Worm (Caenorhabditis elegans) whole organism, L3 larva: Measurements from ENCODE around the gene clec-25.
A peak's percentile ranks its signal among the peaks of the same experiment; 100 is the strongest.

Source experiments
- R02D3.7 ChIP-seq: fragments of 150-350 bp; optimal IDR thresholded peaks from 2 replicates; lab custom pipeline; 2014; ENCODE audit warnings: missing biosample characterization, missing genetic modification characterization
- aly-2 ChIP-seq: fragments of 150-350 bp; optimal IDR thresholded peaks from 2 replicates; lab custom pipeline; 2014; ENCODE audit warnings: missing biosample characterization, missing genetic modification characterization
- ama-1 ChIP-seq: fragments of 150-350 bp; optimal IDR thresholded peaks from 2 replicates; lab custom pipeline; 2018
- ceh-16 ChIP-seq: sonication (generic microtip); optimal IDR thresholded peaks from 2 replicates; lab custom pipeline; 2017; ENCODE audit warnings: missing biosample characterization, missing genetic modification characterization
- ceh-28 ChIP-seq: fragments of 150-350 bp; optimal IDR thresholded peaks from 2 replicates; lab custom pipeline; 2014; ENCODE audit warnings: missing biosample characterization, missing genetic modification reagents, missing genetic modification characterization
- ceh-82 ChIP-seq: fragments of 150-350 bp; optimal IDR thresholded peaks from 2 replicates; lab custom pipeline; 2014; ENCODE audit warnings: missing biosample characterization, missing genetic modification characterization
- ceh-9 ChIP-seq: sonication (generic microtip); optimal IDR thresholded peaks from 2 replicates; lab custom pipeline; 2018; ENCODE audit warnings: missing biosample characterization, missing genetic modification characterization
- daf-12 ChIP-seq: fragments of 150-350 bp; optimal IDR thresholded peaks from 2 replicates; lab custom pipeline; 2014; ENCODE audit warnings: missing biosample characterization, missing genetic modification reagents, missing genetic modification characterization
- egl-27 ChIP-seq: sonication (generic microtip); optimal IDR thresholded peaks from 4 replicates; lab custom pipeline; 2017; ENCODE audit warnings: missing biosample characterization, missing genetic modification reagents, missing genetic modification characterization
- egl-5 ChIP-seq: fragments of 150-350 bp; optimal IDR thresholded peaks from 2 replicates; lab custom pipeline; 2017; ENCODE audit warnings: missing biosample characterization, missing genetic modification reagents, missing genetic modification characterization, inconsistent platforms
- elt-1 ChIP-seq: fragments of 150-350 bp; optimal IDR thresholded peaks from 2 replicates; lab custom pipeline; 2014; ENCODE audit warnings: missing biosample characterization, missing genetic modification characterization
- elt-2 ChIP-seq: sonication (generic microtip); optimal IDR thresholded peaks from 2 replicates; lab custom pipeline; 2016; ENCODE audit warnings: missing genetic modification reagents, mild to moderate bottlenecking, missing genetic modification characterization, missing compliant biosample characterization
- elt-3 ChIP-seq, 3 experiments: fragments of 150-350 bp in 1 of 3; sonication (generic microtip) in 2 of 3; optimal IDR thresholded peaks; 2 replicates in 2 of 3; 4 replicates in 1 of 3; lab custom pipeline; 2014 to 2017; ENCODE audit warnings: missing biosample characterization in 3 of 3, missing genetic modification characterization in 3 of 3
- eor-1 ChIP-seq, 2 experiments: fragments of 150-350 bp; optimal IDR thresholded peaks; 2 replicates each; lab custom pipeline; 2014 to 2018; ENCODE audit warnings: missing biosample characterization in 2 of 2, missing genetic modification characterization in 2 of 2
- fkh-10 ChIP-seq: sonication (generic microtip); optimal IDR thresholded peaks from 2 replicates; lab custom pipeline; 2017; ENCODE audit warnings: missing biosample characterization, missing genetic modification reagents, missing genetic modification characterization
- fkh-2 ChIP-seq: fragments of 150-350 bp; optimal IDR thresholded peaks from 2 replicates; lab custom pipeline; 2014; ENCODE audit warnings: missing biosample characterization, missing genetic modification reagents, missing genetic modification characterization
- fos-1 ChIP-seq: fragments of 150-350 bp; optimal IDR thresholded peaks from 2 replicates; lab custom pipeline; 2014; ENCODE audit warnings: missing biosample characterization, missing genetic modification characterization
- hmg-11 ChIP-seq: sonication (generic microtip); optimal IDR thresholded peaks from 2 replicates; lab custom pipeline; 2016; ENCODE audit warnings: missing genetic modification characterization, missing compliant biosample characterization
- jun-1 ChIP-seq: fragments of 150-350 bp; optimal IDR thresholded peaks from 2 replicates; lab custom pipeline; 2014; ENCODE audit warnings: missing biosample characterization, missing genetic modification reagents, missing genetic modification characterization
- lin-15B ChIP-seq: fragments of 150-350 bp; optimal IDR thresholded peaks from 2 replicates; lab custom pipeline; 2014; ENCODE audit warnings: missing biosample characterization, missing genetic modification characterization
- lin-39 ChIP-seq: fragments of 150-350 bp; optimal IDR thresholded peaks from 2 replicates; lab custom pipeline; 2018; ENCODE audit warnings: missing biosample characterization, missing genetic modification reagents, missing genetic modification characterization
- lsy-12 ChIP-seq: sonication (generic microtip); optimal IDR thresholded peaks from 2 replicates; lab custom pipeline; 2016; ENCODE audit warnings: mild to moderate bottlenecking, missing genetic modification characterization, missing compliant biosample characterization
- mdl-1 ChIP-seq: fragments of 150-350 bp; optimal IDR thresholded peaks from 2 replicates; lab custom pipeline; 2014; ENCODE audit warnings: missing biosample characterization, missing genetic modification characterization
- mml-1 ChIP-seq: fragments of 150-350 bp; sonication (generic microtip); optimal IDR thresholded peaks from 3 replicates; lab custom pipeline; 2014; ENCODE audit warnings: missing biosample characterization, missing genetic modification characterization
- nfya-1 ChIP-seq: sonication (generic microtip); optimal IDR thresholded peaks from 2 replicates; lab custom pipeline; 2017; ENCODE audit warnings: missing genetic modification characterization, mild to moderate bottlenecking, missing compliant biosample characterization, antibody characterized with exemption, moderate library complexity; ENCODE audit not compliant: insufficient read depth
- nhr-11 ChIP-seq: fragments of 150-350 bp; optimal IDR thresholded peaks from 2 replicates; lab custom pipeline; 2014; ENCODE audit warnings: missing biosample characterization, missing genetic modification characterization
- nhr-12 ChIP-seq: fragments of 150-350 bp; optimal IDR thresholded peaks from 2 replicates; lab custom pipeline; 2014; ENCODE audit warnings: missing biosample characterization, missing genetic modification characterization
- nhr-23 ChIP-seq: fragments of 150-350 bp; optimal IDR thresholded peaks from 2 replicates; lab custom pipeline; 2014; ENCODE audit warnings: missing biosample characterization, missing genetic modification reagents, missing genetic modification characterization
- nhr-237 ChIP-seq: fragments of 150-350 bp; optimal IDR thresholded peaks from 2 replicates; lab custom pipeline; 2014; ENCODE audit warnings: missing biosample characterization, missing genetic modification characterization
- nhr-25 ChIP-seq: sonication (generic microtip); optimal IDR thresholded peaks from 2 replicates; lab custom pipeline; 2017; ENCODE audit warnings: missing biosample characterization, missing genetic modification characterization
- nhr-28 ChIP-seq: fragments of 150-350 bp; optimal IDR thresholded peaks from 2 replicates; lab custom pipeline; 2014; ENCODE audit warnings: missing biosample characterization, missing genetic modification characterization
- nhr-43 ChIP-seq: sonication (generic microtip); optimal IDR thresholded peaks from 2 replicates; lab custom pipeline; 2016; ENCODE audit warnings: mild to moderate bottlenecking, missing genetic modification characterization, missing compliant biosample characterization; ENCODE audit not compliant: poor library complexity, severe bottlenecking
- nhr-67 ChIP-seq: fragments of 150-350 bp; optimal IDR thresholded peaks from 2 replicates; lab custom pipeline; 2014; ENCODE audit warnings: missing biosample characterization, missing genetic modification characterization
- nhr-76 ChIP-seq: fragments of 150-350 bp; sonication (generic microtip); optimal IDR thresholded peaks from 5 replicates; lab custom pipeline; 2014; ENCODE audit warnings: missing biosample characterization, missing genetic modification characterization
- nhr-77 ChIP-seq: fragments of 150-350 bp; optimal IDR thresholded peaks from 2 replicates; lab custom pipeline; 2014; ENCODE audit warnings: missing biosample characterization, missing genetic modification characterization
- pha-4 ChIP-seq: fragments of 150-350 bp; optimal IDR thresholded peaks from 2 replicates; lab custom pipeline; 2014; ENCODE audit warnings: missing biosample characterization, missing genetic modification reagents, missing genetic modification characterization
- pqm-1 ChIP-seq: fragments of 150-350 bp; optimal IDR thresholded peaks from 2 replicates; lab custom pipeline; 2017; ENCODE audit warnings: missing biosample characterization, missing genetic modification characterization, inconsistent platforms
- sea-2 ChIP-seq: fragments of 150-350 bp; sonication (generic microtip); optimal IDR thresholded peaks from 4 replicates; lab custom pipeline; 2014; ENCODE audit warnings: missing biosample characterization, missing genetic modification reagents, missing genetic modification characterization
- skn-1 ChIP-seq: fragments of 150-350 bp; optimal IDR thresholded peaks from 2 replicates; lab custom pipeline; 2014; ENCODE audit warnings: missing biosample characterization, missing genetic modification characterization
- snpc-4 ChIP-seq: fragments of 150-350 bp; optimal IDR thresholded peaks from 2 replicates; lab custom pipeline; 2014; ENCODE audit warnings: missing biosample characterization, missing genetic modification characterization
- tbx-2 ChIP-seq: sonication (generic microtip); optimal IDR thresholded peaks from 2 replicates; lab custom pipeline; 2016; ENCODE audit warnings: mild to moderate bottlenecking, missing genetic modification characterization, missing compliant biosample characterization
- unc-39 ChIP-seq: sonication (generic microtip); optimal IDR thresholded peaks from 4 replicates; lab custom pipeline; 2017; ENCODE audit warnings: missing biosample characterization, missing genetic modification characterization
- zag-1 ChIP-seq: fragments of 150-350 bp; optimal IDR thresholded peaks from 2 replicates; lab custom pipeline; 2014; ENCODE audit warnings: missing biosample characterization, missing genetic modification characterization
- ztf-11 ChIP-seq: fragments of 150-350 bp; optimal IDR thresholded peaks from 2 replicates; lab custom pipeline; 2014; ENCODE audit warnings: missing biosample characterization, missing genetic modification characterization
- ztf-4 ChIP-seq: fragments of 150-350 bp; optimal IDR thresholded peaks from 2 replicates; lab custom pipeline; 2014; ENCODE audit warnings: missing biosample characterization, missing genetic modification characterization

clec-25 gene

DNA sequence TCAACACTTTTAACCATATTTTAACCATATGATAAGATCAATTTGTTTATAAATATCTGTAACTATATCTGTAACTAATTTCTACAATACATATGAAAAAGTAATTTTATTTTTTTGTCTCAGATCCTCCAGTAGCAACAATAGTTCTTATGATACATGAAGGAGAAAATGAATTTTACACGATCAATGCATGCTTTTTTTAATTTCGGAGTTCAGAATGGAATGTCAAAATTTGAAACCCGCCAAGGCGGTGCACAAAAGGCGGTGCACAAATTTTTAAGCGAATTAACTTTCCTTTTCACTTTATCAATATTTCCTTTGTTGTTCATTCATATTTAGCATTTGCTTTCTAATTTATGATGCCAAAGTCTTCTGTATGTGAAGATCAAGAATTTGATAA is at the start of gene clec-25:
Gene clec-25 (plus strand): TSS at position 301 of the 400 bp plus-strand sequence.
- TF ChIP-seq hmg-11 (no peak), fkh-2 (tag; lab: Kevin White, UChicago) (no peak), nhr-11 (tag; lab: Kevin White, UChicago) (no peak), lin-39 (tag; lab: Kevin White, UChicago) (no peak), ceh-82 (no peak), ceh-28 (tag; lab: Kevin White, UChicago) (no peak), elt-3 (tag; optimal IDR thresholded peaks at IDR 0.05; lab: Kevin White, UChicago) (no peak), mml-1 (tag; lab: Kevin White, UChicago) (no peak), ceh-9 (no peak), nhr-43 (no peak), lsy-12 (no peak), egl-27 (no peak), R02D3.7 (tag; lab: Kevin White, UChicago) (no peak), eor-1 (tag; optimal IDR thresholded peaks at IDR 0.05; lab: Kevin White, UChicago) (no peak), mdl-1 (tag; lab: Kevin White, UChicago) (no peak), nhr-23 (no peak), elt-1 (no peak), nhr-237 (tag; lab: Kevin White, UChicago) (no peak)

DNA sequence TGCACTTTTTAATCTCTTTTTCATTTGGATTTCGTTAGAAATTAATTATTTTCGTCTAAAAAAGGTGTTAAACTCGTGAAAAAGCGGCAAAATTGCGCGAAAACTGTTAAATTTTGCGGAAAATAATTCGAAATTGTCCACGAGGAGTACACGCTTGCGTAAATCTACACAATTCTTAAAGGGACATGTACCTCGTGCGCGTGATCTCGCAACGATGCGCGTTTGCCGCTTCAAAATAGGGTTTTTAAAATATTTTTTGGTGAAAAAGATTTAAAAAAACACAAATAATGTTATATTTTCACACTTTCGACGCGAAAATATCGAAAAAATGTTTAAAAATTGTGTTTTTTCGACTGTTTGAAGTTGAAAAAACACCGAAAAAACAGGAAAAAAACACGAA is 49.7 kb upstream of the clec-25 start:
- TF ChIP-seq nhr-76 (tag; lab: Kevin White, UChicago) (no peak), jun-1 (tag; lab: Kevin White, UChicago) (no peak), fos-1 (tag; lab: Kevin White, UChicago) (no peak)

DNA sequence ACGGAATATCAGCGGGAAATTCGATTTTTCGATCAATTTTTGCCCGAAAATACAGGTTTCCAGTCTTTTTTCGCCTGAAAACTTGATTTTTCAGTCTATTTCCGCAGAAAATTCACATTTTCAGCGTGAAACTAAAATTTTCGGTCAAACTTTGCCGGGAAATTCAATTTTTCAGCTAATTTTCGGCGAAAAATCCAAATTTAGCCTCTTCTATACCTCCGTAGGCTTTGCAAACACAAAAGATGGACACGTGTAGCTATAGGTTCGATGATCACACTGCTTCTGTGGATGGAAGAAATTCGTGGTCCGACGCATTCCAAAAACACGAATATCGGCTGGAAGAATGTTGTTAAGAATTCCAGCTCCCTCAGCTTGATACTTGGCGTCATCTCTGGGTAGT is 49.0 kb upstream of the clec-25 start:
- no peak for TF ChIP-seq unc-39 (tag; lab: Kevin White, UChicago)
- TF ChIP-seq zag-1 (tag; lab: Kevin White, UChicago): no peak
- no peak for TF ChIP-seq eor-1 (tag; optimal IDR thresholded peaks at IDR 0.05; lab: Kevin White, UChicago)

DNA sequence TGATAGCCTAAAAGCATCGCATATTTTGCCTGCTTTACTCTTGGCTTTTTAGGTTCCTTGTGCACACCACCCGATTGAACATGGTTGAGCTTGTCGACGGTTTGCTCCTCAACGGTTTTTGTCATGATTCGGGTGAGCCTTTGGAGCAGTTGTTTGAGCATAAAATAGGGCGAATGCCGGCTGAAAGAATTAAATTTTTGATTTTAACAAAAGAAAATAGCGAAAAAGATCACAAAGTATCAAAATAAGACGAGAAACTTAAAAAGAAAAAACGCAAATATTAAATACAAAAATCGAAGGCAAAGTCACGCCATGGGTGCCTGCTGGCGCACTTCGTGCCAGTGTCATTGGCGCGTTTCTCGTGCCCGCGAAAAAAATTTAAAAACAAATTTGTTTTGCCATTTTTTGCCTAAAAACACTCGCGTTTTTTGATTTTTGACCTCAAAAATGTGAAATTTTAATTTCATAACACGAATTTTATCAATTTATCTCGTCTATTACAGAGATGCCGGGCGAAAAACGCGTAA is 48.1 kb upstream of the clec-25 start, which contains the start of the genes ctps-1 and pus-1:
Gene ctps-1 (plus strand): TSS at position 51 of the 527 bp plus-strand sequence.
Gene pus-1 (minus strand): TSS at position 125 of the 527 bp plus-strand sequence.
- TF ChIP-seq fkh-10 (GFP tag; lab: Kevin White, UChicago) (peak; percentile 47), ceh-9 (no peak), pqm-1 (no peak), elt-3 (tag; optimal IDR thresholded peaks at IDR 0.05; lab: Kevin White, UChicago) (no peak), nhr-25 (tag; lab: Kevin White, UChicago) (peak; percentile 37), jun-1 (tag; lab: Kevin White, UChicago) (peak; percentile 30), nhr-237 (tag; lab: Kevin White, UChicago) (no peak), daf-12 (tag; lab: Kevin White, UChicago) (no peak), nhr-28 (tag; lab: Kevin White, UChicago) (no peak), aly-2 (tag; lab: Kevin White, UChicago) (no peak), pha-4 (tag; lab: Kevin White, UChicago) (peak; percentile 80), snpc-4 (tag; lab: Kevin White, UChicago) (peak; percentile 92), elt-1 (no peak), ztf-4 (tag; lab: Kevin White, UChicago) (no peak), ceh-28 (tag; lab: Kevin White, UChicago) (no peak), nhr-67 (tag; lab: Kevin White, UChicago) (no peak), eor-1 (tag; optimal IDR thresholded peaks at IDR 0.05; lab: Kevin White, UChicago) (no peak), egl-5 (no peak), ceh-82 (no peak), ceh-16 (tag; lab: Kevin White, UChicago) (no peak), nhr-77 (tag; lab: Kevin White, UChicago) (no peak), R02D3.7 (tag; lab: Kevin White, UChicago) (peak; percentile 2), skn-1 (no peak), ama-1 (lab: Kevin White, UChicago) (peak; percentile 30), sea-2 (no peak), nhr-12 (tag; lab: Kevin White, UChicago) (no peak), ztf-11 (tag; lab: Kevin White, UChicago) (no peak), lin-39 (tag; lab: Kevin White, UChicago) (no peak), mml-1 (tag; lab: Kevin White, UChicago) (no peak), mdl-1 (tag; lab: Kevin White, UChicago) (no peak), elt-2 (tag; lab: Kevin White, UChicago) (peak; percentile 28), tbx-2 (tag; lab: Kevin White, UChicago) (no peak), hmg-11 (peak; percentile 48), lsy-12 (peak; percentile 15), nhr-43 (no peak), egl-27 (no peak), fkh-2 (tag; lab: Kevin White, UChicago) (no peak), nhr-11 (tag; lab: Kevin White, UChicago) (no peak), nhr-23 (peak; percentile 78), unc-39 (tag; lab: Kevin White, UChicago) (no peak), lin-15B (peak; percentile 54), zag-1 (tag; lab: Kevin White, UChicago) (no peak), nfya-1 (tag; lab: Kevin White, UChicago) (peak; percentile 87)
